Fruit fly (Drosophila melanogaster): ENCODE results near the gene CG13843.

The CG13843 gene

dm6 chr3R:22638604-22639238 is 29.4 kb downstream of the CG13843 start:
- TF ChIP-seq Mnt (GFP tag; optimal IDR thresholded peaks at IDR 0.05) (no peak), CG33017 (tag; optimal IDR thresholded peaks at IDR 0.05) (no peak), toe (GFP tag; optimal IDR thresholded peaks at IDR 0.05) (no peak), CG11617 (GFP tag; optimal IDR thresholded peaks at IDR 0.05) (no peak), Hr96 (GFP tag; optimal IDR thresholded peaks at IDR 0.05) (no peak), pad (GFP tag; optimal IDR thresholded peaks at IDR 0.05) (no peak), CG14711 (tag; optimal IDR thresholded peaks at IDR 0.05) (no peak), kay (GFP tag; ENCODE audit: borderline replicate concordance) (no peak), CG5204 (GFP tag; optimal IDR thresholded peaks at IDR 0.05) (no peak)

- TF ChIP-seq pad (GFP tag; optimal IDR thresholded peaks at IDR 0.05): no peak
- peak; percentile 15 for TF ChIP-seq Crg-1 (GFP tag; optimal IDR thresholded peaks at IDR 0.05)
Observed at dm6 chr3R:22639239-22639858, 30.1 kb downstream of the CG13843 start, which contains the start of the genes loco and wake. TSS of gene loco (minus strand) at chr3R:22639387. TSS of gene wake (plus strand) at chr3R:22639808.

dm6 chr3R:22649859-22650258 is 40.6 kb downstream of the CG13843 start:
- TF ChIP-seq bab1 (GFP tag; optimal IDR thresholded peaks at IDR 0.05) (no peak), Mnt (GFP tag; optimal IDR thresholded peaks at IDR 0.05) (no peak), CG5204 (GFP tag; optimal IDR thresholded peaks at IDR 0.05) (no peak), cnc (optimal IDR thresholded peaks at IDR 0.05) (no peak), Crg-1 (GFP tag; optimal IDR thresholded peaks at IDR 0.05) (no peak), Clk (GFP tag; optimal IDR thresholded peaks at IDR 0.05) (no peak), CG7045 (GFP tag; optimal IDR thresholded peaks at IDR 0.05) (no peak), cic (GFP tag; optimal IDR thresholded peaks at IDR 0.05) (no peak), CG11617 (GFP tag; optimal IDR thresholded peaks at IDR 0.05) (no peak), CG12768 (GFP tag; optimal IDR thresholded peaks at IDR 0.05) (no peak), toe (GFP tag; optimal IDR thresholded peaks at IDR 0.05) (no peak), Hr96 (GFP tag; optimal IDR thresholded peaks at IDR 0.05) (no peak), CG14711 (tag; optimal IDR thresholded peaks at IDR 0.05) (no peak), kay (GFP tag; ENCODE audit: borderline replicate concordance) (no peak), ovo (GFP tag; optimal IDR thresholded peaks at IDR 0.05) (no peak), pad (GFP tag; optimal IDR thresholded peaks at IDR 0.05) (no peak), CG33017 (tag; optimal IDR thresholded peaks at IDR 0.05) (no peak), CG1620 (GFP tag; optimal IDR thresholded peaks at IDR 0.05) (no peak), tj (GFP tag; optimal IDR thresholded peaks at IDR 0.05) (no peak), CG7101 (tag; optimal IDR thresholded peaks at IDR 0.05) (no peak)
